Worm (Caenorhabditis elegans) whole organism, mixed stage, embryonic: ENCODE data around the gene C29F9.9.

Source experiments
- ceh-43 ChIP-seq: fragments of 200-800 bp; sonication (Bioruptor generic); optimal IDR thresholded peaks from 2 replicates; lab custom pipeline; 2018; ENCODE audit warnings: mild to moderate bottlenecking, missing genetic modification characterization, moderate library complexity, missing compliant biosample characterization
- ces-1 ChIP-seq: fragments of 150-350 bp; optimal IDR thresholded peaks from 2 replicates; lab custom pipeline; 2014; ENCODE audit warnings: missing biosample characterization, missing genetic modification reagents, missing genetic modification characterization
- elt-3 ChIP-seq: fragments of 150-350 bp; optimal IDR thresholded peaks from 2 replicates; lab custom pipeline; 2014; ENCODE audit warnings: missing biosample characterization, missing genetic modification characterization
- lsy-2 ChIP-seq: fragments of 150-350 bp; optimal IDR thresholded peaks from 2 replicates; lab custom pipeline; 2014; ENCODE audit warnings: missing biosample characterization, missing genetic modification characterization
- mls-2 ChIP-seq: sonication (generic microtip); optimal IDR thresholded peaks from 2 replicates; lab custom pipeline; 2016; ENCODE audit warnings: mild to moderate bottlenecking, missing genetic modification characterization, moderate library complexity, missing compliant biosample characterization
- nhr-2 ChIP-seq: fragments of 150-350 bp; optimal IDR thresholded peaks from 2 replicates; lab custom pipeline; 2014; ENCODE audit warnings: missing biosample characterization, missing genetic modification characterization
- nhr-28 ChIP-seq: fragments of 150-350 bp; optimal IDR thresholded peaks from 2 replicates; lab custom pipeline; 2014; ENCODE audit warnings: missing biosample characterization, missing genetic modification characterization
- nhr-76 ChIP-seq: sonication (generic microtip); optimal IDR thresholded peaks from 2 replicates; lab custom pipeline; 2017; ENCODE audit warnings: missing biosample characterization, missing genetic modification characterization
- pha-4 ChIP-seq: fragments of 150-350 bp; optimal IDR thresholded peaks from 2 replicates; lab custom pipeline; 2018; ENCODE audit warnings: missing biosample characterization, missing genetic modification reagents, missing genetic modification characterization
- snpc-4 ChIP-seq: fragments of 150-350 bp; optimal IDR thresholded peaks from 2 replicates; lab custom pipeline; 2014; ENCODE audit warnings: missing biosample characterization, missing genetic modification characterization
- unc-62 ChIP-seq: fragments of 150-350 bp; optimal IDR thresholded peaks from 2 replicates; lab custom pipeline; 2014; ENCODE audit warnings: missing biosample characterization, missing genetic modification reagents, missing genetic modification characterization
- ztf-11 ChIP-seq: fragments of 150-350 bp; optimal IDR thresholded peaks from 2 replicates; lab custom pipeline; 2014; ENCODE audit warnings: missing biosample characterization, missing genetic modification characterization

DNA sequence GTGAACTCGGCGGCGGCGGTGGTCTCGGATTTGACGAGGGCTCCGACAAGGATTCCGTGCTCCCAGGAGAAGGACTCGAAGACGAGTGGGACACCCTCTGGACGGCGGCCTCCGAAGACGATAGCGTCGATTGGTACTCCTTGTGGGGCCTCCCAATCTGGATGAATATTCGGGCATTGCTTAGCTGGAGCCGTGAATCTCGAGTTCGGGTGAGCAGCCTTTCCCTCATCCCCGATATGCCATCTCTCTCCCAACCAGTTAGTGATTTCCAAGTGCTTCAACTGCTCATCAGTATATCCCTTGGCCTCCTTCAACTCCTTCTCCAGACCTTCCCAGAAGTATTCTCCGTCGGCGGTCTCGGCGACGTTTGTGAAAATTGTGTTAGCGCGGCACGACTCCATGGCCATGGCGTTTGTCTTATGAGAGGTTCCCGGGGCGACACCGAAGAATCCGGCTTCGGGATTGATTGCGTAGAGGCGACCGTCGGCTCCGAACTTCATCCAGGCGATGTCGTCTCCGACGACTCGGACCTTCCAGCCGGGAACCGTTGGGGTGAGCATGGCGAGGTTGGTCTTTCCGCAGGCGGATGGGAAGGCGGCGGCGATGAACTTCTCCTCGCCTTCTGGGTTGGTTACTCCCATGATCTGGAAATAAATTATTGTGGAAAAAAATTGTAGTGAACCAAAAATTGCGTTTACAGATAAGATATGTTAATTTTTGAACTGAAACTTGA is 35.0 kb downstream of the C29F9.9 start:
- TF ChIP-seq snpc-4 (no peak), nhr-76 (tag; lab: Kevin White, UChicago) (no peak), nhr-28 (tag; lab: Kevin White, UChicago) (no peak), ztf-11 (no peak), elt-3 (tag; lab: Kevin White, UChicago) (no peak), pha-4 (tag; lab: Kevin White, UChicago) (no peak), unc-62 (no peak), ces-1 (GFP tag; lab: Kevin White, UChicago) (no peak), nhr-2 (no peak), lsy-2 (no peak), ceh-43 (GFP tag; lab: Kevin White, UChicago) (no peak), mls-2 (tag; lab: Kevin White, UChicago) (no peak)
